Fruit fly (Drosophila melanogaster): ENCODE data around the gene CG12535.

The CG12535 gene

DNA sequence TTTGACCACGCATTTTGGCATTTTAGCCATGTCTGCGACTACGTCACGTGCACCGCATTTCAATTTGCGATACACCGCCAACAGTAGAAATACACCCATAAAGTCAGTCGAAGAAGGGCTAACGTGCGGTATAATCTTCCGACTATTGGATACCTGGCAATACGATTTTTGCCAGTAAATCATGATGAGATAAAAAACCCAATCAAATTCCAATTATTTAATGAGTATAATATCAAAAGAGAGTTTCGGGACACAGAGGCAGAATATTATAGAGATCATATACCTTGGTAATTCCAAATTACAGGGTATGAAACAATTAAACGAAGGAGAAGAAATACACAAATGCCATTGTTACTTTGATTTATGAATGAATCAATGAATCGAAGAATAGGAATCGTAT is 45.3 kb downstream of the CG12535 start (continued):
- TF ChIP-seq crc (GFP tag; optimal IDR thresholded peaks at IDR 0.05) (no peak), CG10209 (GFP tag; optimal IDR thresholded peaks at IDR 0.05) (peak; percentile 42), CG2712 (tag; optimal IDR thresholded peaks at IDR 0.05) (peak; percentile 40), CG5953 (GFP tag; IDR thresholded peaks at IDR 0.05) (no peak), CG7928 (GFP tag; optimal IDR thresholded peaks at IDR 0.05) (no peak), jumu (GFP tag; optimal IDR thresholded peaks at IDR 0.05) (no peak), Opbp (GFP tag; IDR thresholded peaks at IDR 0.05; ENCODE audit: partially characterized antibody) (no peak), gro (GFP tag; optimal IDR thresholded peaks at IDR 0.05) (peak; percentile 40), Rfx (GFP tag; IDR thresholded peaks at IDR 0.05) (peak; percentile 63; the same call in 1 of the 2 replicates), Dad (GFP tag; optimal IDR thresholded peaks at IDR 0.05) (no peak), her (GFP tag; optimal IDR thresholded peaks at IDR 0.05) (no peak), Bgb (GFP tag; IDR thresholded peaks at IDR 0.05; ENCODE audit: partially characterized antibody) (no peak), CTCF (GFP tag; optimal IDR thresholded peaks at IDR 0.05) (no peak), Adf1 (GFP tag; IDR thresholded peaks at IDR 0.05) (no peak), CG8089 (GFP tag; optimal IDR thresholded peaks at IDR 0.05) (no peak), nerfin-1 (tag; optimal IDR thresholded peaks at IDR 0.05) (no peak), h (optimal IDR thresholded peaks at IDR 0.05) (no peak), Elba2 (GFP tag; optimal IDR thresholded peaks at IDR 0.05) (no peak), ttk (GFP tag; IDR thresholded peaks at IDR 0.05) (peak; percentile 47), unc-4 (GFP tag; IDR thresholded peaks at IDR 0.05; ENCODE audit: partially characterized antibody) (no peak), C15 (GFP tag; IDR thresholded peaks at IDR 0.05) (no peak), CG6765 (GFP tag; optimal IDR thresholded peaks at IDR 0.05) (no peak), zfh1 (GFP tag; IDR thresholded peaks at IDR 0.05) (peak; percentile 46; the same call in 2 of the 3 replicates), pho (GFP tag; optimal IDR thresholded peaks at IDR 0.05) (no peak), Fer2 (tag; optimal IDR thresholded peaks at IDR 0.05) (no peak), cg (GFP tag; optimal IDR thresholded peaks at IDR 0.05) (no peak), Camta (GFP tag; optimal IDR thresholded peaks at IDR 0.05) (no peak), crol (GFP tag; IDR thresholded peaks at IDR 0.05) (no peak), CG11093 (GFP tag; IDR thresholded peaks at IDR 0.05) (no peak), tll (GFP tag; optimal IDR thresholded peaks at IDR 0.05) (no peak), B-H1 (GFP tag; IDR thresholded peaks at IDR 0.05) (peak; percentile 18; the same call in 1 of the 3 replicates), zfh2 (GFP tag; optimal IDR thresholded peaks at IDR 0.05) (peak; percentile 35), NC2α (GFP tag; optimal IDR thresholded peaks at IDR 0.05) (no peak), inv (GFP tag; IDR thresholded peaks at IDR 0.05; ENCODE audit: partially characterized antibody) (no peak), grn (GFP tag; optimal IDR thresholded peaks at IDR 0.05) (no peak), CG14860 (GFP tag; IDR thresholded peaks at IDR 0.05; ENCODE audit: partially characterized antibody) (no peak), tgo (GFP tag; IDR thresholded peaks at IDR 0.05) (peak; percentile 47), CG4820 (GFP tag; optimal IDR thresholded peaks at IDR 0.05) (no peak), CG17186 (GFP tag; optimal IDR thresholded peaks at IDR 0.05) (no peak), dati (GFP tag; IDR thresholded peaks at IDR 0.05) (no peak), hb (GFP tag; IDR thresholded peaks at IDR 0.05; ENCODE audit: partially characterized antibody) (no peak), CG2889 (GFP tag; IDR thresholded peaks at IDR 0.05) (no peak), Atf6 (GFP tag; IDR thresholded peaks at IDR 0.05) (no peak), D19B (GFP tag; optimal IDR thresholded peaks at IDR 0.05) (peak; percentile 85), GATAe (GFP tag; conservative IDR thresholded peaks at IDR 0.05) (no peak), en (GFP tag; optimal IDR thresholded peaks at IDR 0.05) (no peak), CG1603 (tag; optimal IDR thresholded peaks at IDR 0.05) (peak; percentile 47), gcm (GFP tag; optimal IDR thresholded peaks at IDR 0.05) (no peak), br (optimal IDR thresholded peaks at IDR 0.05) (no peak), Nf-YC (tag; optimal IDR thresholded peaks at IDR 0.05) (no peak), CG1529 (GFP tag; optimal IDR thresholded peaks at IDR 0.05) (no peak), da (GFP tag; optimal IDR thresholded peaks at IDR 0.05) (no peak), org-1 (GFP tag; optimal IDR thresholded peaks at IDR 0.05) (no peak), CG12219 (GFP tag; optimal IDR thresholded peaks at IDR 0.05) (no peak)
